Worm (Caenorhabditis elegans) whole organism, midembryonic: ENCODE results near the gene hsp-110.

Experiments used
- T22C8.4 ChIP-seq: fragments of 200-800 bp; sonication (Bioruptor generic); IDR thresholded peaks from 2 replicates; pipeline ENCODE4 v1.3.6; 2022; ENCODE audit warnings: missing genetic modification characterization, missing compliant biosample characterization
- cog-1 ChIP-seq: sonication (generic microtip); optimal IDR thresholded peaks from 2 replicates; lab custom pipeline; 2016; ENCODE audit warnings: missing genetic modification characterization, missing compliant biosample characterization
- flt-1 ChIP-seq: fragments of 200-800 bp; sonication (Bioruptor generic); IDR thresholded peaks from 2 replicates; pipeline ENCODE4 v1.3.6; 2022; ENCODE audit warnings: missing genetic modification characterization, missing compliant biosample characterization
- klf-2 ChIP-seq: fragments of 200-800 bp; sonication (Bioruptor generic); conservative IDR thresholded peaks from 2 replicates; pipeline ENCODE4 v1.3.6; 2022; ENCODE audit warnings: missing genetic modification reagents, missing genetic modification characterization, missing compliant biosample characterization
- med-1 ChIP-seq: sonication (generic microtip); optimal IDR thresholded peaks from 2 replicates; lab custom pipeline; 2017; ENCODE audit warnings: missing genetic modification characterization, mild to moderate bottlenecking, missing compliant biosample characterization, antibody characterized with exemption, missing genetic modification reagents; ENCODE audit not compliant: insufficient read depth
- ref-1 ChIP-seq: fragments of 200-800 bp; sonication (Bioruptor generic); conservative IDR thresholded peaks from 2 replicates; pipeline ENCODE4 v1.3.6; 2022; ENCODE audit warnings: missing genetic modification reagents, missing genetic modification characterization, missing compliant biosample characterization
- tab-1 ChIP-seq: fragments of 200-800 bp; sonication (Bioruptor generic); IDR thresholded peaks from 2 replicates; pipeline ENCODE4 v1.3.6; 2022; ENCODE audit warnings: missing genetic modification characterization, missing compliant biosample characterization
- ztf-23 ChIP-seq: fragments of 200-800 bp; sonication (Bioruptor generic); IDR thresholded peaks from 2 replicates; pipeline ENCODE4 v1.3.6; 2022; ENCODE audit warnings: missing genetic modification reagents, missing genetic modification characterization, missing compliant biosample characterization
- ztf-29 ChIP-seq: fragments of 200-800 bp; sonication (Bioruptor generic); IDR thresholded peaks from 2 replicates; pipeline ENCODE4 v1.3.6; 2022; ENCODE audit warnings: missing genetic modification reagents, missing genetic modification characterization, missing compliant biosample characterization

hsp-110 gene

ce11 chrIII:8426271-8426670 lies 20.4 kb downstream of the hsp-110 start, which contains the start of gene cec-1:
TSS of gene cec-1 (plus strand) at chrIII:8426333.
- TF ChIP-seq tab-1 = no peak
- no peak for TF ChIP-seq cog-1
- no peak for TF ChIP-seq ztf-23 (GFP tag; lab: Robert Waterston, UW)
- TF ChIP-seq ref-1 (GFP tag; lab: Robert Waterston, UW) = no peak
- no peak for TF ChIP-seq flt-1 (GFP tag; lab: Robert Waterston, UW)
- no peak for TF ChIP-seq med-1 (GFP tag; lab: Kevin White, UChicago)
- TF ChIP-seq ztf-29 (GFP tag; lab: Robert Waterston, UW) = no peak
- TF ChIP-seq T22C8.4 = no peak
- TF ChIP-seq klf-2 = no peak

- TF ChIP-seq klf-2 = no peak
- TF ChIP-seq cog-1 = peak; percentile 62
- no peak for TF ChIP-seq flt-1 (GFP tag; lab: Robert Waterston, UW)
- no peak for TF ChIP-seq med-1 (GFP tag; lab: Kevin White, UChicago)
- no peak for TF ChIP-seq T22C8.4
- peak; percentile 59; the same call in 1 of the 2 replicates for TF ChIP-seq ztf-29 (GFP tag; lab: Robert Waterston, UW)
- no peak for TF ChIP-seq tab-1
- peak; percentile 40; the same call in 1 of the 2 replicates for TF ChIP-seq ztf-23 (GFP tag; lab: Robert Waterston, UW)
These were observed 21.6 kb downstream of the hsp-110 start for ce11 chrIII:8425076-8425475.

DNA sequence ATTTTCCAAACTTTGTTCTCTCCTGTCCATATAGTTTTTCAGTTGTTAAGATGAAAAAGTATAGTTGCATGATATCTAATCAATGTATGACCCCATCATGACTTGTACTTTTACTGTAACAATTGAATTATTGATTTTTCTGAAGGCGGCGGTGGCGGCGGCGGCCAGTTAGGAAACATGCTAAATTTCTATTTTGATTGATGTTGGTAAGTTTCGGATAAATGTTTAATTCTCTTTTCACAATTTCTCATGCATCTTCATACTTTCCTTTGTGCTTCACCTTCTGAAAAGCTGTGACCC lies 28.8 kb downstream of the hsp-110 start, which contains the start of gene sor-1:
Gene sor-1, plus strand, starts transcription at position 201 of the 300 bp plus-strand sequence.
- TF ChIP-seq T22C8.4 (peak; percentile 62; the same call in 1 of the 2 replicates), ref-1 (GFP tag; lab: Robert Waterston, UW) (no peak), ztf-23 (GFP tag; lab: Robert Waterston, UW) (no peak)

DNA sequence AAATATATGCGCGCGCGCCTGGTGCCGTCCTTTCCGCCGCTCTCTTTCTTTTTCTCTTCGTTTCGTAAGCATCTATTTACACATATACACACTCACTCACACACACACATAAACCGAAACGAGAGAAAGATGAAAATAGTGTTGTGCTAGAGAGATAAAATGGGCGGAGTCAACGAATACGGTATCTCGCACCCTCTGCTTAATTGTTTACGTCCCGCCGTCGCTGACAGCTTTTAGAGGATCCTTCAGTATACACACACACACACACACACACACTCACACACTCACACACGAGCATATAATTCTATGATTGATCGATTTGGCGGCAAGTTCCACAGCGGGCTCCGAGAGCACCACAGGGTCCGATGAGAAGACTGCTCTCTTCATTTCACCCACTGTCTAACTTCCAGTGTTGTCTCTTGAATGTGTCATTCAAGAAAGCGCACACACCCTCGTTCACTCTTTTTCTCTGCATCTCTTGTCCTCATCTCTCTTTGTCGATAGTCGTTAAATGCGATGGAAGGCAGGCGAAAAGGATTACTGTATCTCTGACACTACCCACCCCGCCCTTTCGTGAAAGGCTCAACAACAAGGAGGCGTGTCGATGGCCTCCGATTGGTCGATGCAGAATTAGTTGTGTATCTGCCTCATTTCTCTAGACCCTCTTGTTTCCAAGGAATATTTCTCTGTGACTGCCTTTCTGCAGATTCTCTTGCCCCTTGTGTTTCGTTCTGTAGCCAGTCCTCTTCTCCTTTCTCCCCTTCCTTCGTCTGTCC lies 29.3 kb downstream of the hsp-110 start:
- no peak for TF ChIP-seq med-1 (GFP tag; lab: Kevin White, UChicago)
- TF ChIP-seq klf-2 = no peak
- TF ChIP-seq T22C8.4 = peak; percentile 64; the same call in 1 of the 2 replicates
- TF ChIP-seq cog-1 = peak; percentile 95
- TF ChIP-seq ztf-23 (GFP tag; lab: Robert Waterston, UW) = peak; percentile 43; the same call in 1 of the 2 replicates
- TF ChIP-seq tab-1 = no peak
- TF ChIP-seq ref-1 (GFP tag; lab: Robert Waterston, UW) = no peak
- TF ChIP-seq flt-1 (GFP tag; lab: Robert Waterston, UW) = 0 out of 2 replicates have a peak, but pooled peaks have one; percentile 38
- TF ChIP-seq ztf-29 (GFP tag; lab: Robert Waterston, UW) = no peak

DNA sequence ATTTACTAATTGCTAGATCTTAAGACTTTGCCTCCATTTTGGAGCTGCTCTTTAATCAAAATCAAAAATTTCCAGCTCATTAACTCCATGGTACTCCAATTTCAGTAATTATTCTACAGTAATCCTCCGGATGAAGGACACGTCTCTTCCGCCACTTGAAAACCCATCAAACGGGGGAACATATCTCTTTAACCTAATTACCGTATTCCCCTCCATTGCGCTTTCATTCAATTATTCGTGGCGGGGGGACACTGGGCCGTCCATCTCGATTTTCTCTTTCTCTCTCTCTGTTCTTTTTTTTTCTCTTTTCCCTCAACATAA lies 29.9 kb downstream of the hsp-110 start:
- TF ChIP-seq med-1 (GFP tag; lab: Kevin White, UChicago) (no peak), flt-1 (GFP tag; lab: Robert Waterston, UW) (no peak), ztf-29 (GFP tag; lab: Robert Waterston, UW) (no peak), T22C8.4 (no peak), cog-1 (no peak)

- TF ChIP-seq ref-1 (GFP tag; lab: Robert Waterston, UW) = no peak
- no peak for TF ChIP-seq tab-1
- TF ChIP-seq ztf-29 (GFP tag; lab: Robert Waterston, UW) = no peak
- TF ChIP-seq klf-2 = no peak
- TF ChIP-seq flt-1 (GFP tag; lab: Robert Waterston, UW) = no peak
- TF ChIP-seq T22C8.4 = no peak
- TF ChIP-seq cog-1 = no peak
- TF ChIP-seq ztf-23 (GFP tag; lab: Robert Waterston, UW) = no peak
- no peak for TF ChIP-seq med-1 (GFP tag; lab: Kevin White, UChicago)
These were observed 33.2 kb downstream of the hsp-110 start for ce11 chrIII:8413501-8413900.

ce11 chrIII:8411976-8412375 lies 34.7 kb downstream of the hsp-110 start:
- TF ChIP-seq T22C8.4 (no peak), tab-1 (no peak), flt-1 (GFP tag; lab: Robert Waterston, UW) (peak; percentile 69; the same call in 1 of the 2 replicates), ztf-29 (GFP tag; lab: Robert Waterston, UW) (no peak), ztf-23 (GFP tag; lab: Robert Waterston, UW) (peak; percentile 98), cog-1 (peak; percentile 13)

DNA sequence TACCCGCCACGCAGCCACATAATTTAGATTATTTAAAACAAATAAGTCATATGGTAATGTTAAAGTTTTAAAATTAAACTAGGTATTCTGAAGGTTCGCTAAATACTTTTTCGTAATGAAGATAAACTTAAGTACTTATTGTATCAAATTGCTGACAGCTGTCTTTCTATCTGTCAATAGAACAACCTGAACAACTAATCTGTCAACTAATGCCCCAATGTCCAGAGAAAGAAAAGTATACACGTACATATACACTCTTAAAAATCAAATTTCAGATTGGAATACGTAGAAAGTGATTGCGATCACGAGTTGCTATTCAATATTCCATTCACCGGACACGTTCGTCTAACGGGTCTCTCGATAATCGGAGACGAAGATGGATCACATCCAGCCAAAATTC lies 36.0 kb downstream of the hsp-110 start:
- TF ChIP-seq cog-1 = no peak
- TF ChIP-seq klf-2 = no peak
- TF ChIP-seq tab-1 = no peak
- no peak for TF ChIP-seq T22C8.4

ce11 chrIII:8409166-8409565 lies 37.5 kb downstream of the hsp-110 start, which contains the start of gene ZK353.9:
TSS of gene ZK353.9 (plus strand) at chrIII:8409496.
- TF ChIP-seq med-1 (GFP tag; lab: Kevin White, UChicago) = no peak

- TF ChIP-seq ref-1 (GFP tag; lab: Robert Waterston, UW) = no peak
- TF ChIP-seq flt-1 (GFP tag; lab: Robert Waterston, UW) = 0 out of 2 replicates have a peak, but pooled peaks have one; percentile 17
These were observed 41.2 kb downstream of the hsp-110 start, which contains the start of the genes ubxn-4 and cyy-1 for ce11 chrIII:8405449-8405962. TSS of gene ubxn-4 (minus strand) at chrIII:8405562. TSS of gene cyy-1 (plus strand) at chrIII:8405874.

- TF ChIP-seq ztf-23 (GFP tag; lab: Robert Waterston, UW) (no peak), klf-2 (no peak), cog-1 (no peak), flt-1 (GFP tag; lab: Robert Waterston, UW) (no peak), T22C8.4 (no peak), tab-1 (no peak), med-1 (GFP tag; lab: Kevin White, UChicago) (no peak), ztf-29 (GFP tag; lab: Robert Waterston, UW) (no peak), ref-1 (GFP tag; lab: Robert Waterston, UW) (no peak)
These were observed 43.2 kb downstream of the hsp-110 start, which contains the start of gene cutc-1 for ce11 chrIII:8403507-8403906. TSS of gene cutc-1 (minus strand) at chrIII:8403607.
